Worm (Caenorhabditis elegans) whole organism, young adult: ENCODE results near the gene T13B5.9.

Source experiments
- B0019.2 ChIP-seq: fragments of 200-800 bp; sonication (Bioruptor generic); conservative IDR thresholded peaks from 2 replicates; pipeline ENCODE4 v1.3.6; 2022; ENCODE audit warnings: missing genetic modification reagents, missing genetic modification characterization, missing compliant biosample characterization
- F39B2.1 ChIP-seq: fragments of 200-800 bp; sonication (Bioruptor generic); IDR thresholded peaks from 2 replicates; pipeline ENCODE4 v1.3.6; 2022; ENCODE audit warnings: missing genetic modification reagents, missing genetic modification characterization, missing compliant biosample characterization
- ccch-3 ChIP-seq: fragments of 200-800 bp; sonication (Bioruptor generic); optimal IDR thresholded peaks from 2 replicates; lab custom pipeline; 2018; ENCODE audit warnings: mild to moderate bottlenecking, missing genetic modification characterization, missing compliant biosample characterization
- dpl-1 ChIP-seq: fragments of 150-350 bp; optimal IDR thresholded peaks from 2 replicates; lab custom pipeline; 2014; ENCODE audit warnings: missing biosample characterization, missing genetic modification reagents, missing genetic modification characterization
- lag-1 ChIP-seq: fragments of 200-800 bp; sonication (Bioruptor generic); IDR thresholded peaks from 2 replicates; pipeline ENCODE4 v1.3.6; 2022; ENCODE audit warnings: missing genetic modification reagents, missing genetic modification characterization, missing compliant biosample characterization
- nfya-1 ChIP-seq: sonication (generic microtip); optimal IDR thresholded peaks from 2 replicates; lab custom pipeline; 2017; ENCODE audit warnings: antibody characterized with exemption, missing compliant biosample characterization, missing genetic modification characterization, borderline replicate concordance; ENCODE audit not compliant: insufficient read depth
- pha-4 ChIP-seq: fragments of 150-350 bp; sonication (generic microtip); optimal IDR thresholded peaks from 2 replicates; lab custom pipeline; 2014; ENCODE audit warnings: missing biosample characterization, missing genetic modification reagents, missing genetic modification characterization
- rpc-1 ChIP-seq, 2 experiments: fragments of 150-350 bp in 1 of 2; sonication (generic microtip) in 1 of 2; optimal IDR thresholded peaks; 2 replicates each; lab custom pipeline; 2014 to 2018; ENCODE audit warnings: missing biosample characterization in 1 of 2, missing genetic modification characterization in 1 of 2, missing genetic modification reagents in 1 of 2, missing genotype in 1 of 2
- somi-1 ChIP-seq: fragments of 200-800 bp; sonication (Bioruptor generic); optimal IDR thresholded peaks from 2 replicates; lab custom pipeline; 2018; ENCODE audit warnings: mild to moderate bottlenecking, missing genetic modification characterization, missing compliant biosample characterization

DNA sequence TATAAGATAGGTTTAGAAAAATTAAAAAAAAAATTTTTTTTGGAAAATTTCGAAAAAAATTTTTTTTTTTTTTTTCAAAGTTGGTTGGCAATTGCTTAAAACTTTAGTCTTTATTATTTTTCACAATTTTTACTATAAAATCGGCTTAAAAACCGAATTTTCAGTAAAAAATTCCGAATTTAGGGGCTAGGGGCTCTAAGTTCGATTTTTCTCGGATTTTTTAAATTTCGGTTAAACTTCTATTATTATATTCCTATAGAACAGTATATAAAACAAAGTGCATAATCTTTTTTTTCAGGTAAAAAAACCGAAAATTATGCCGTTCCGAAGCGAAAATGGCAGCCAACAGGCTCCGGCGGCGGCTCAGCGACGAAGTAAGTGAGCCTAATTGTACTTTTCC lies 32.2 kb upstream of the T13B5.9 start, which contains the start of gene pod-2:
- no peak for TF ChIP-seq lag-1 (GFP tag; lab: Robert Waterston, UW)
- no peak for TF ChIP-seq rpc-1 (optimal IDR thresholded peaks at IDR 0.05; lab: Kevin White, UChicago)
- no peak for TF ChIP-seq rpc-1 (tag; optimal IDR thresholded peaks at IDR 0.05; lab: Kevin White, UChicago)
- no peak for TF ChIP-seq B0019.2 (GFP tag; lab: Robert Waterston, UW)
- no peak for TF ChIP-seq pha-4 (tag; lab: Kevin White, UChicago)
- no peak for TF ChIP-seq nfya-1 (tag; lab: Kevin White, UChicago)
- TF ChIP-seq ccch-3 (GFP tag; lab: Kevin White, UChicago), result no peak
- no peak for TF ChIP-seq F39B2.1 (GFP tag; lab: Robert Waterston, UW)
- no peak for TF ChIP-seq dpl-1 (GFP tag; lab: Kevin White, UChicago)
- no peak for TF ChIP-seq somi-1 (GFP tag; lab: Kevin White, UChicago)
